Fruit fly (Drosophila melanogaster) whole organism, embryonic: Measurements from ENCODE around the gene Gnpat.

Experiments
- B-H2 ChIP-seq: fragments of 200-800 bp; sonication (Bioruptor generic); optimal IDR thresholded peaks from 2 replicates; lab custom pipeline; 2018; ENCODE audit warnings: missing biosample characterization, mild to moderate bottlenecking, missing genetic modification characterization
- CG11456 ChIP-seq: fragments of 200-800 bp; sonication (Bioruptor generic); IDR thresholded peaks from 3 replicates; pipeline ENCODE4 v1.3.6; 2022; ENCODE audit warnings: missing biosample characterization, missing genetic modification characterization
- CG14860 ChIP-seq: fragments of 200-800 bp; sonication (Bioruptor generic); IDR thresholded peaks from 3 replicates; pipeline ENCODE4 v1.3.6; 2022; ENCODE audit warnings: missing biosample characterization, missing genetic modification characterization; ENCODE audit not compliant: partially characterized antibody
- CG15269 ChIP-seq: fragments of 200-800 bp; sonication (Bioruptor generic); optimal IDR thresholded peaks from 2 replicates; lab custom pipeline; 2018; ENCODE audit warnings: missing biosample characterization, mild to moderate bottlenecking, missing genetic modification characterization, moderate library complexity
- CG1603 ChIP-seq: fragments of 200-800 bp; sonication (Bioruptor generic); optimal IDR thresholded peaks from 2 replicates; lab custom pipeline; 2019; ENCODE audit warnings: missing biosample characterization, mild to moderate bottlenecking, missing genetic modification characterization, moderate library complexity
- CG2875 ChIP-seq: fragments of 200-800 bp; sonication (Bioruptor generic); optimal IDR thresholded peaks from 2 replicates; lab custom pipeline; 2017; ENCODE audit warnings: missing biosample characterization, mild to moderate bottlenecking, missing genetic modification characterization, missing genetic modification reagents
- CG2889 ChIP-seq: fragments of 200-800 bp; sonication (Bioruptor generic); IDR thresholded peaks from 3 replicates; pipeline ENCODE4 v1.3.6; 2022; ENCODE audit warnings: missing biosample characterization, missing genetic modification characterization
- CG30403 ChIP-seq: fragments of 200-800 bp; sonication (Bioruptor generic); optimal IDR thresholded peaks from 3 replicates; lab custom pipeline; 2016; ENCODE audit warnings: missing biosample characterization, missing genetic modification characterization
- CG3065 ChIP-seq: fragments of 200-800 bp; sonication (Bioruptor generic); optimal IDR thresholded peaks from 2 replicates; lab custom pipeline; 2016; ENCODE audit warnings: missing biosample characterization, missing genetic modification characterization
- CG31365 ChIP-seq: fragments of 200-800 bp; sonication (Bioruptor generic); optimal IDR thresholded peaks from 2 replicates; lab custom pipeline; 2018; ENCODE audit warnings: missing biosample characterization, mild to moderate bottlenecking, missing genetic modification characterization
- CG33213 ChIP-seq: fragments of 200-800 bp; sonication (Bioruptor generic); optimal IDR thresholded peaks from 3 replicates; lab custom pipeline; 2016; ENCODE audit warnings: missing biosample characterization, missing genetic modification characterization
- CG3407 ChIP-seq: fragments of 200-800 bp; sonication (Bioruptor generic); optimal IDR thresholded peaks from 2 replicates; lab custom pipeline; 2018; ENCODE audit warnings: missing biosample characterization, mild to moderate bottlenecking, missing genetic modification characterization
- CG3726 ChIP-seq: fragments of 200-800 bp; sonication (Bioruptor generic); IDR thresholded peaks from 3 replicates; pipeline ENCODE4, ENCODE4 v1.3.6; 2022; ENCODE audit warnings: missing biosample characterization, missing genetic modification characterization
- CG4730 ChIP-seq: fragments of 200-800 bp; sonication (Bioruptor generic); IDR thresholded peaks from 2 replicates; pipeline ENCODE4 v1.3.6; 2022; ENCODE audit warnings: missing biosample characterization, missing genetic modification characterization
- CG5245 ChIP-seq: fragments of 200-800 bp; sonication (Bioruptor generic); optimal IDR thresholded peaks from 3 replicates; lab custom pipeline; 2016; ENCODE audit warnings: missing biosample characterization, missing genetic modification characterization
- CG7372 ChIP-seq: fragments of 200-800 bp; sonication (Bioruptor generic); IDR thresholded peaks from 2 replicates; pipeline ENCODE4 v1.3.6; 2022; ENCODE audit warnings: missing biosample characterization, missing genetic modification characterization
- Dref ChIP-seq: fragments of 200-800 bp; sonication (Bioruptor generic); IDR thresholded peaks from 2 replicates; pipeline ENCODE4 v1.3.6; 2022; ENCODE audit warnings: missing biosample characterization, missing genetic modification characterization
- E2f2 ChIP-seq: fragments of 200-800 bp; sonication (Bioruptor generic); IDR thresholded peaks from 2 replicates; pipeline ENCODE4 v1.3.6; 2022; ENCODE audit warnings: missing biosample characterization, missing genetic modification characterization
- Fer3 ChIP-seq: fragments of 200-800 bp; sonication (Bioruptor generic); optimal IDR thresholded peaks from 2 replicates; lab custom pipeline; 2018; ENCODE audit warnings: missing biosample characterization, mild to moderate bottlenecking, missing genetic modification characterization, moderate library complexity
- HLH3B ChIP-seq: fragments of 200-800 bp; sonication (Bioruptor generic); IDR thresholded peaks from 2 replicates; pipeline ENCODE4 v1.3.6; 2022; ENCODE audit warnings: missing biosample characterization, missing genetic modification characterization
- Lpt ChIP-seq: fragments of >200 bp; optimal IDR thresholded peaks from 2 replicates; lab custom pipeline; 2018; ENCODE audit warnings: missing biosample characterization, missing genetic modification characterization
- Meics ChIP-seq: fragments of 200-800 bp; sonication (Bioruptor generic); optimal IDR thresholded peaks from 2 replicates; lab custom pipeline; 2017; ENCODE audit warnings: missing biosample characterization, mild to moderate bottlenecking, missing genetic modification characterization
- Mrtf ChIP-seq: fragments of 200-800 bp; sonication (Bioruptor generic); IDR thresholded peaks from 3 replicates; pipeline ENCODE4 v1.3.6; 2022; ENCODE audit warnings: missing biosample characterization, missing genetic modification characterization
- Oaz ChIP-seq: fragments of 200-800 bp; sonication (Bioruptor generic); IDR thresholded peaks from 2 replicates; pipeline ENCODE4 v1.3.6; 2022; ENCODE audit warnings: missing biosample characterization, missing genetic modification characterization
- Optix ChIP-seq: fragments of 200-800 bp; sonication (Bioruptor generic); IDR thresholded peaks from 3 replicates; pipeline ENCODE4 v1.3.6; 2022; ENCODE audit warnings: missing biosample characterization, missing genetic modification characterization
- PHDP ChIP-seq: fragments of 200-800 bp; sonication (Bioruptor generic); optimal IDR thresholded peaks from 3 replicates; lab custom pipeline; 2018; ENCODE audit warnings: missing biosample characterization, mild to moderate bottlenecking, missing genetic modification characterization, moderate library complexity
- Pdp1 ChIP-seq, 2 experiments: fragments of 200-800 bp; sonication (Bioruptor generic); optimal IDR thresholded peaks; 3 replicates each; lab custom pipeline; 2016; ENCODE audit warnings: missing biosample characterization in 2 of 2, missing genetic modification characterization in 2 of 2, mild to moderate bottlenecking in 1 of 2, moderate library complexity in 1 of 2
- Sox102F ChIP-seq: fragments of 200-800 bp; sonication (Bioruptor generic); optimal IDR thresholded peaks from 2 replicates; lab custom pipeline; 2018; ENCODE audit warnings: missing biosample characterization, mild to moderate bottlenecking, missing genetic modification characterization, moderate library complexity
- bcd ChIP-seq: fragments of 200-800 bp; sonication (Bioruptor generic); optimal IDR thresholded peaks from 2 replicates; lab custom pipeline; 2017; ENCODE audit warnings: missing biosample characterization, mild to moderate bottlenecking, missing genetic modification characterization
- bsh ChIP-seq, 2 experiments: fragments of 200-800 bp; sonication (Bioruptor generic); optimal IDR thresholded peaks; 2 replicates each; lab custom pipeline; 2017 to 2018; ENCODE audit warnings: mild to moderate bottlenecking in 2 of 2, missing biosample characterization in 2 of 2, missing genetic modification characterization in 2 of 2, moderate library complexity in 1 of 2
- chinmo ChIP-seq: fragments of 200-800 bp; sonication (Bioruptor generic); IDR thresholded peaks from 4 replicates; pipeline ENCODE4 v1.3.6; 2022; ENCODE audit warnings: missing biosample characterization, missing genetic modification characterization; ENCODE audit not compliant: partially characterized antibody
- croc ChIP-seq: fragments of 200-800 bp; sonication (Bioruptor generic); conservative IDR thresholded peaks from 3 replicates; pipeline ENCODE4 v1.3.6; 2022; ENCODE audit warnings: missing biosample characterization, missing genetic modification characterization
- cwo ChIP-seq: fragments of 200-800 bp; sonication (Bioruptor generic); optimal IDR thresholded peaks from 3 replicates; lab custom pipeline; 2017; ENCODE audit warnings: missing biosample characterization, missing genetic modification characterization, mild to moderate bottlenecking, moderate library complexity, missing genetic modification reagents
- danr ChIP-seq: fragments of 200-800 bp; sonication (Bioruptor generic); IDR thresholded peaks from 2 replicates; pipeline ENCODE4 v1.3.6; 2022; ENCODE audit warnings: missing biosample characterization, missing genetic modification characterization
- dati ChIP-seq: fragments of 200-800 bp; sonication (Bioruptor generic); IDR thresholded peaks from 2 replicates; pipeline ENCODE4 v1.3.6; 2022; ENCODE audit warnings: missing biosample characterization, missing genetic modification characterization
- grau ChIP-seq: fragments of 200-800 bp; optimal IDR thresholded peaks from 3 replicates; lab custom pipeline; 2019; ENCODE audit warnings: missing biosample characterization, mild to moderate bottlenecking, missing genetic modification characterization, moderate library complexity
- luna ChIP-seq: fragments of 200-800 bp; sonication (Bioruptor generic); optimal IDR thresholded peaks from 2 replicates; lab custom pipeline; 2016; ENCODE audit warnings: missing biosample characterization, missing genetic modification characterization
- nmo ChIP-seq: fragments of 200-800 bp; sonication (Bioruptor generic); optimal IDR thresholded peaks from 2 replicates; lab custom pipeline; 2018; ENCODE audit warnings: missing biosample characterization, mild to moderate bottlenecking, missing genetic modification characterization, moderate library complexity
- nom ChIP-seq: fragments of 200-800 bp; sonication (Bioruptor generic); optimal IDR thresholded peaks from 2 replicates; lab custom pipeline; 2017; ENCODE audit warnings: missing biosample characterization, missing genetic modification characterization, mild to moderate bottlenecking, moderate library complexity, missing genetic modification reagents
- sob ChIP-seq: fragments of 200-800 bp; sonication (Bioruptor generic); IDR thresholded peaks from 2 replicates; pipeline ENCODE4 v1.3.6; 2022; ENCODE audit warnings: missing biosample characterization, missing genetic modification characterization
- sqz ChIP-seq: fragments of 200-800 bp; sonication (Bioruptor generic); optimal IDR thresholded peaks from 3 replicates; lab custom pipeline; 2018; ENCODE audit warnings: missing biosample characterization, mild to moderate bottlenecking, missing genetic modification characterization
- tin ChIP-seq: fragments of 200-800 bp; sonication (Bioruptor generic); optimal IDR thresholded peaks from 3 replicates; lab custom pipeline; 2016; ENCODE audit warnings: missing biosample characterization, missing genetic modification characterization

The Gnpat gene

dm6 chr3R:25531905-25532387, 41.2 kb upstream of the Gnpat start (continued):
- TF ChIP-seq CG7372 (peak; percentile 50; the same call in 1 of the 2 replicates), CG15269 (tag; lab: Kevin White, UChicago) (peak; percentile 23), CG30403 (GFP tag; lab: Kevin White, UChicago) (peak; percentile 32), CG14860 (GFP tag; lab: Robert Waterston, UW) (no peak), PHDP (peak; percentile 0), Meics (GFP tag; lab: Kevin White, UChicago) (peak; percentile 10), Oaz (GFP tag; lab: Robert Waterston, UW) (no peak), sob (GFP tag; lab: Robert Waterston, UW) (0 out of 2 replicates have a peak, but pooled peaks have one; percentile 37), CG4730 (GFP tag; lab: Robert Waterston, UW) (no peak), HLH3B (GFP tag; lab: Robert Waterston, UW) (0 out of 2 replicates have a peak, but pooled peaks have one; percentile 17), luna (GFP tag; lab: Kevin White, UChicago) (no peak), Sox102F (peak; percentile 47), nmo (GFP tag; lab: Kevin White, UChicago) (peak; percentile 27), cwo (GFP tag; lab: Kevin White, UChicago) (peak; percentile 15), CG2875 (GFP tag; lab: Kevin White, UChicago) (no peak), bcd (GFP tag; lab: Kevin White, UChicago) (peak; percentile 38), CG33213 (peak; percentile 8), E2f2 (peak; percentile 6; the same call in 1 of the 2 replicates), CG3726 (GFP tag; lab: Robert Waterston, UW) (peak; percentile 58; the same call in 1 of the 3 replicates), Optix (GFP tag; lab: Robert Waterston, UW) (0 out of 3 replicates have a peak, but pooled peaks have one; percentile 11), danr (0 out of 2 replicates have a peak, but pooled peaks have one; percentile 7), CG31365 (no peak), Mrtf (GFP tag; lab: Robert Waterston, UW) (0 out of 3 replicates have a peak, but pooled peaks have one; percentile 44), CG2889 (no peak), tin (peak; percentile 43), CG1603 (peak; percentile 4), croc (GFP tag; lab: Robert Waterston, UW) (peak; percentile 29; the same call in 2 of the 3 replicates), grau (tag; lab: Kevin White, UChicago) (no peak), Pdp1 (GFP tag; optimal IDR thresholded peaks at IDR 0.05; lab: Kevin White, UChicago) (peak in 1 of 2 experiments; percentile 32), CG3065 (GFP tag; lab: Kevin White, UChicago) (no peak), CG11456 (GFP tag; lab: Robert Waterston, UW) (0 out of 3 replicates have a peak, but pooled peaks have one; percentile 49), bsh (GFP tag; optimal IDR thresholded peaks at IDR 0.05; lab: Kevin White, UChicago) (peak in 1 of 2 experiments; percentile 87), sqz (GFP tag; lab: Kevin White, UChicago) (peak; percentile 12), CG5245 (GFP tag; lab: Kevin White, UChicago) (peak; percentile 9)

DNA sequence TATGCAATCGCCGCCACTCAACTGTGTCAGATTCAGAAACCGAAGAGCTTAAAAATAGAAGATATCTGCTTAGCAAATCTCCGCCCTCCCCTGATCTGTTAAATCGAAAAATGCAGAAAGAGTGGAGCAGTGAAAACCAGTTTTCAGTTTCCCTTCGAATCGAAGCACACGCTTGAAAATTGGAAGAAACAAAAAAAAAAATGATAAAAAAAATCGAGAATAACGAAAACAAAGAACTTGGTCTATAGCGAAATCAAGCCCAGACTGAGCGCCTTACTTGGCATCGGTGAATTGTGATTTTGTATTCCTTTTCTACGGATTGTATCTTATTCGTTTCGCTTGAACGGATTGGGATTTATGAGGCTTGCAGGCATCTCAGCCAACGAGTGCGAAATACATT, 38.6 kb upstream of the Gnpat start:
- TF ChIP-seq Fer3 (tag; lab: Kevin White, UChicago) (no peak), dati (GFP tag; lab: Robert Waterston, UW) (no peak), Dref (GFP tag; lab: Robert Waterston, UW) (no peak), nom (GFP tag; lab: Kevin White, UChicago) (peak; percentile 60), HLH3B (GFP tag; lab: Robert Waterston, UW) (no peak), CG3407 (GFP tag; lab: Kevin White, UChicago) (no peak), B-H2 (no peak), Lpt (no peak), chinmo (GFP tag; lab: Robert Waterston, UW) (peak; percentile 80; the same call in 1 of the 4 replicates)
